Fruit fly (Drosophila melanogaster): Measurements from ENCODE around the gene CG4768.

CG4768 gene

dm6 chrX:16811213-16811749, 19.4 kb downstream of the CG4768 start, which contains the start of gene CG4829 (continued):
- TF ChIP-seq Usf (GFP tag; optimal IDR thresholded peaks at IDR 0.05) (peak; percentile 43), fru (optimal IDR thresholded peaks at IDR 0.05) (no peak), CG6765 (GFP tag; optimal IDR thresholded peaks at IDR 0.05) (peak; percentile 76), NK7.1 (GFP tag; optimal IDR thresholded peaks at IDR 0.05) (peak; percentile 83), Nf-YC (tag; optimal IDR thresholded peaks at IDR 0.05) (peak; percentile 80), CG1024 (GFP tag; IDR thresholded peaks at IDR 0.05) (peak; percentile 59), CG34422 (GFP tag; IDR thresholded peaks at IDR 0.05) (peak; percentile 90), so (GFP tag; IDR thresholded peaks at IDR 0.05) (peak; percentile 89), YL-1 (GFP tag; optimal IDR thresholded peaks at IDR 0.05) (no peak), wor (GFP tag; IDR thresholded peaks at IDR 0.05) (peak; percentile 67), sim (GFP tag; IDR thresholded peaks at IDR 0.05) (peak; percentile 74), Taf1 (GFP tag; IDR thresholded peaks at IDR 0.05) (peak; percentile 54), Ravus (GFP tag; IDR thresholded peaks at IDR 0.05) (peak; percentile 71), kni (GFP tag; optimal IDR thresholded peaks at IDR 0.05) (peak; percentile 25), CG4282 (GFP tag; optimal IDR thresholded peaks at IDR 0.05) (peak; percentile 71), Kr (GFP tag; optimal IDR thresholded peaks at IDR 0.05) (no peak), CG32767 (GFP tag; IDR thresholded peaks at IDR 0.05) (peak; percentile 72), twi (tag; optimal IDR thresholded peaks at IDR 0.05) (peak; percentile 72), CG32772 (GFP tag; IDR thresholded peaks at IDR 0.05) (peak; percentile 86), H15 (GFP tag; IDR thresholded peaks at IDR 0.05) (peak; percentile 85), NC2α (GFP tag; optimal IDR thresholded peaks at IDR 0.05) (peak; percentile 64), CG13624 (GFP tag; optimal IDR thresholded peaks at IDR 0.05) (peak; percentile 86), Hey (tag; optimal IDR thresholded peaks at IDR 0.05) (peak; percentile 66), CG12299 (tag; optimal IDR thresholded peaks at IDR 0.05) (peak; percentile 79), Hr51 (GFP tag; optimal IDR thresholded peaks at IDR 0.05) (peak; percentile 62 to 90), CG2202 (tag; optimal IDR thresholded peaks at IDR 0.05) (peak; percentile 31), shn (GFP tag; optimal IDR thresholded peaks at IDR 0.05) (peak; percentile 66), CG12744 (GFP tag; optimal IDR thresholded peaks at IDR 0.05) (peak; percentile 73), Ssrp (tag; optimal IDR thresholded peaks at IDR 0.05) (peak; percentile 83), esg (GFP tag; conservative IDR thresholded peaks at IDR 0.05) (peak; percentile 87), CG6813 (GFP tag; optimal IDR thresholded peaks at IDR 0.05) (peak; percentile 89), CG1529 (GFP tag; optimal IDR thresholded peaks at IDR 0.05) (peak; percentile 69), CG3163 (GFP tag; optimal IDR thresholded peaks at IDR 0.05) (peak; percentile 56), CG17186 (GFP tag; optimal IDR thresholded peaks at IDR 0.05) (peak; percentile 37), CG42726 (GFP tag; IDR thresholded peaks at IDR 0.05; ENCODE audit: partially characterized antibody) (no peak), CG11398 (GFP tag; optimal IDR thresholded peaks at IDR 0.05) (peak; percentile 69), Jarid2 (GFP tag; optimal IDR thresholded peaks at IDR 0.05) (peak; percentile 64), CG18011 (GFP tag; optimal IDR thresholded peaks at IDR 0.05) (peak; percentile 52), gcm2 (GFP tag; optimal IDR thresholded peaks at IDR 0.05) (peak; percentile 67), bsh (GFP tag; optimal IDR thresholded peaks at IDR 0.05) (peak in 1 of 2 experiments; percentile 92), Side (GFP tag; optimal IDR thresholded peaks at IDR 0.05) (peak; percentile 85), salm (tag; optimal IDR thresholded peaks at IDR 0.05) (peak; percentile 81), Dll (GFP tag; IDR thresholded peaks at IDR 0.05; ENCODE audit: partially characterized antibody) (no peak), tio (GFP tag; optimal IDR thresholded peaks at IDR 0.05) (peak; percentile 75), CG12071 (GFP tag; optimal IDR thresholded peaks at IDR 0.05) (peak; percentile 95), CG3407 (GFP tag; optimal IDR thresholded peaks at IDR 0.05) (peak; percentile 75), CG13424 (tag; optimal IDR thresholded peaks at IDR 0.05) (peak; percentile 92), CG11247 (GFP tag; IDR thresholded peaks at IDR 0.05) (peak; percentile 86), rib (GFP tag; IDR thresholded peaks at IDR 0.05) (peak; percentile 84), CG2875 (GFP tag; optimal IDR thresholded peaks at IDR 0.05) (peak; percentile 77)

Data from whole organism, embryonic.